Worm (Caenorhabditis elegans): ENCODE measurements around the gene R155.3.

DNA sequence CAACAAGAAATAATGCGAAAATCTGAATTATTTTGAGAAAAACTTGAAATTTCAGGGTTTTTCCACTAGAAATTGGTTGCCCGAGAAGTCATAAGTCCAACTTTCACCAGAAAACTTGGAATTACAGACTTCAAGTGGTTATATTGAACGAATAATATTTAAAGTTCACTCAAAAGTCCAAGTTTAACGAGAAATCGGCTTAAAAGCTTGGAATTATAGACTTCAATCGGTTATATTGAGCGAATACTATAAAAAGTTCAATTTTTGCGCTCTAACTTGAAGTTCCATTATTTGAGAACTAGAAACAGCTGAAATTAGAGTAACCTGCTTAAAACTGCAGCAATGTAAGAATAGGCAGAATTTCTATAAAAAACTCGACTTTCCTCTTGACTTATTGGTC is 54.5 kb downstream of the R155.3 start:
- TF ChIP-seq hmbx-1 (tag; optimal IDR thresholded peaks at IDR 0.05), result no peak
- no peak for TF ChIP-seq ama-1 (optimal IDR thresholded peaks at IDR 0.05)
- no peak for TF ChIP-seq tra-4 (tag; optimal IDR thresholded peaks at IDR 0.05)

Data from whole organism, early embryonic.